Worm (Caenorhabditis elegans): ENCODE results near the gene ZK180.6.

The ZK180.6 gene

DNA sequence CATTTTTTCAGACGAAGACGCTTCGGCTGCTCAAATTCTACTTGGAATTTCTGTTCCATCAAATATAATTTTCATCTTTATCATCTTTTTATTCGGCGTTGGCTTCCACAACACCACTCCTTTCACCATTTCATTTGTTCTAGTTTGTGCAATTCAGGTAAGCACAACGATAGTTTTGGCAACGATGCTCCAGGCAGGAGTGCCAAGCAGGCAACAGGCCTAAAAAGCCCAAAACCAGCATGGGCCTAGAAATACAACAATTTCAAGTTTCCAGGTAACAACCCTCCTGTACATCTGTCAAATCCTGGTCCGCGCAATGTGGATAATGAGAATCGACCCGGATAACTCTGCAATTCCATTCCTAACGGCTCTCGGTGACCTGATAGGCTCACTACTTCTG, 16.4 kb upstream of the ZK180.6 start:
- TF ChIP-seq fos-1 (tag; optimal IDR thresholded peaks at IDR 0.05): no peak
- TF ChIP-seq efl-1 (optimal IDR thresholded peaks at IDR 0.05): no peak
- TF ChIP-seq efl-1 (GFP tag; optimal IDR thresholded peaks at IDR 0.05 in 1 of 2): peak in 1 of 2 experiments; percentile 69

DNA sequence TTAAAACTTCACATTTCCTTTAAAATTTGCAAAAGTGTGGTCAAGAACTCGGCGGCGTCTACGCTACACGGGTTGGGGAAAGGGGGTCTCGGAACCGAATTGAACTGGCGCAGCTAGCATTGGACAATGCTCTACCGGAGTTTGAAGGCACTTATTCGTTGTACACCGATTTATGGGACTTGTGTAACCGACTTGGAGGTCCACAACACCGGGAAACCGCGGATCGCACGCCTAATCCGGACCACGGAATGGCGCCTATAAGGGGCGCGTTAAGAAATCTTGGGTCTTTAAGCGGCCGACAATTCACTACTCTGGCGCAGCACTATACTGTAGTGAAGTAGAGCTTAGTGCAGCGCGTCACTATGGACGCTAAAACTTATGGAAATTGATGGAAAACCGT, 13.8 kb upstream of the ZK180.6 start:
- no peak for TF ChIP-seq ces-1 (GFP tag; optimal IDR thresholded peaks at IDR 0.05)
- TF ChIP-seq hlh-4 (tag; optimal IDR thresholded peaks at IDR 0.05): no peak
- no peak for TF ChIP-seq isw-1 (GFP tag; IDR thresholded peaks at IDR 0.05)
- TF ChIP-seq snpc-4 (tag; optimal IDR thresholded peaks at IDR 0.05): peak; percentile 94
- TF ChIP-seq dpl-1 (GFP tag; optimal IDR thresholded peaks at IDR 0.05): no peak
- no peak for TF ChIP-seq ztf-11 (tag; optimal IDR thresholded peaks at IDR 0.05)
- TF ChIP-seq lin-39 (tag; optimal IDR thresholded peaks at IDR 0.05): no peak
- TF ChIP-seq pax-3 (tag; optimal IDR thresholded peaks at IDR 0.05): no peak
- no peak for TF ChIP-seq nhr-71 (tag; optimal IDR thresholded peaks at IDR 0.05)
- TF ChIP-seq egl-13 (tag; optimal IDR thresholded peaks at IDR 0.05): no peak
- peak; percentile 62 for TF ChIP-seq nhr-85 (tag)
- TF ChIP-seq fkh-4 (tag; optimal IDR thresholded peaks at IDR 0.05; ENCODE audit: borderline replicate concordance): no peak
- no peak for TF ChIP-seq ztf-4 (tag; optimal IDR thresholded peaks at IDR 0.05)

ce11 chrIV:4536247-4536646, 11.4 kb upstream of the ZK180.6 start, which contains the start of gene ZK185.2:
TSS of gene ZK185.2 (plus strand) at chrIV:4536547.
- TF ChIP-seq zag-1 (tag; optimal IDR thresholded peaks at IDR 0.05): no peak
- TF ChIP-seq nhr-84 (tag; optimal IDR thresholded peaks at IDR 0.05): no peak
- TF ChIP-seq aly-2 (tag; optimal IDR thresholded peaks at IDR 0.05): no peak
- no peak for TF ChIP-seq nhr-90 (tag; optimal IDR thresholded peaks at IDR 0.05; ENCODE audit: poor library complexity)
- TF ChIP-seq swsn-7 (tag; optimal IDR thresholded peaks at IDR 0.05): no peak
- TF ChIP-seq nhr-19 (GFP tag; conservative IDR thresholded peaks at IDR 0.05): no peak
- TF ChIP-seq egl-27 (tag; optimal IDR thresholded peaks at IDR 0.05): no peak
- no peak for TF ChIP-seq ztf-11 (tag; optimal IDR thresholded peaks at IDR 0.05)
- no peak for TF ChIP-seq unc-130 (tag; optimal IDR thresholded peaks at IDR 0.05)
- TF ChIP-seq snu-23 (GFP tag; optimal IDR thresholded peaks at IDR 0.05): no peak
- TF ChIP-seq fkh-8 (tag; optimal IDR thresholded peaks at IDR 0.05): no peak
- no peak for TF ChIP-seq lir-3 (tag; optimal IDR thresholded peaks at IDR 0.05; ENCODE audit: poor library complexity)
- TF ChIP-seq sptf-1 (tag; optimal IDR thresholded peaks at IDR 0.05): no peak
- no peak for TF ChIP-seq lsy-2 (tag; optimal IDR thresholded peaks at IDR 0.05)

DNA sequence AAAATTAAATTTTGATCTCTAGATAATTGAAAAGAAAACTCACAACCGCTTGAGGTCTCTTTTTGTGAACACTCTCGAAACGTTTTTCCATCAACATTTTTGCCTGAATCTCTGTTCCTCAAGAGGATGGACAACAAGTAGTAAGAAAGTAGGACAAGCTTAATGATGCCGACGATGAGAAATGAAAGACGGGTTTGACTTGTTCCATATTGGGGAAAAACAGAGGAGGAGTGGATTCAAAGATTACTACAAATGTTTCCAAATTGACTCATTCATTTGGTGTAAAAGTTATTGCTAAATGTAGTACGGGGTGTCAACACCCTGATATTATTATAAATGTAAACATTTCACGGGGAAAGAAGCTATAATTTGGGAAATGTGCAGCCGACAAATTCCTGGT, 8.2 kb upstream of the ZK180.6 start, which contains the start of gene ZK185.4:
TSS of gene ZK185.4 (minus strand) at position 101 of the 400 bp plus-strand sequence.
- no peak for TF ChIP-seq unc-86 (tag; optimal IDR thresholded peaks at IDR 0.05)
- TF ChIP-seq zag-1 (tag; optimal IDR thresholded peaks at IDR 0.05): no peak
- no peak for TF ChIP-seq zip-4 (GFP tag; optimal IDR thresholded peaks at IDR 0.05)
- no peak for TF ChIP-seq jun-1 (tag; optimal IDR thresholded peaks at IDR 0.05)
- no peak for TF ChIP-seq efl-3 (GFP tag; optimal IDR thresholded peaks at IDR 0.05)
- TF ChIP-seq nhr-28 (tag; optimal IDR thresholded peaks at IDR 0.05): no peak

ce11 chrIV:4530170-4530569, 5.3 kb upstream of the ZK180.6 start, which contains the start of gene ZK185.3:
TSS of gene ZK185.3 (minus strand) at chrIV:4530432.
- no peak for TF ChIP-seq aha-1 (tag; optimal IDR thresholded peaks at IDR 0.05)
- TF ChIP-seq elt-3 (tag; optimal IDR thresholded peaks at IDR 0.05): peak in 4 of 6 experiments; percentile 7 to 58 (median 46)
- TF ChIP-seq efl-1 (optimal IDR thresholded peaks at IDR 0.05): no peak
- peak in 1 of 2 experiments; percentile 83 for TF ChIP-seq efl-1 (GFP tag; optimal IDR thresholded peaks at IDR 0.05 in 1 of 2)
- peak; percentile 77 for TF ChIP-seq elt-2 (tag; optimal IDR thresholded peaks at IDR 0.05)
- TF ChIP-seq nhr-237 (tag; optimal IDR thresholded peaks at IDR 0.05): no peak
- TF ChIP-seq mdl-1 (tag; optimal IDR thresholded peaks at IDR 0.05): no peak
- no peak for TF ChIP-seq lsy-2 (tag; optimal IDR thresholded peaks at IDR 0.05)
- no peak for TF ChIP-seq pax-3 (tag; optimal IDR thresholded peaks at IDR 0.05)
- no peak for TF ChIP-seq ceh-88 (GFP tag; IDR thresholded peaks at IDR 0.05)
- TF ChIP-seq nhr-47 (tag; optimal IDR thresholded peaks at IDR 0.05): no peak
- peak; percentile 97 for TF ChIP-seq pqm-1 (tag; optimal IDR thresholded peaks at IDR 0.05)
- peak; percentile 57 for TF ChIP-seq tlp-1 (tag; optimal IDR thresholded peaks at IDR 0.05)

All from whole organism, L1 larva.